Fruit fly (Drosophila melanogaster) whole organism, pupa: ENCODE data around the gene Tim17b1.

Source experiments
- CG10348 ChIP-seq: fragments of 200-800 bp; sonication (Bioruptor generic); IDR thresholded peaks from 2 replicates; pipeline ENCODE4 v1.3.6; 2022; ENCODE audit warnings: missing biosample characterization, missing genetic modification characterization
- CG12605 ChIP-seq: fragments of 200-800 bp; sonication (Bioruptor generic); IDR thresholded peaks from 2 replicates; pipeline ENCODE4 v1.3.6; 2022; ENCODE audit warnings: missing biosample characterization, missing genetic modification characterization
- CG13204 ChIP-seq: fragments of 200-800 bp; sonication (Bioruptor generic); optimal IDR thresholded peaks from 2 replicates; lab custom pipeline; 2018; ENCODE audit warnings: missing biosample characterization, mild to moderate bottlenecking, missing genetic modification characterization, moderate library complexity
- CG15710 ChIP-seq: fragments of 200-800 bp; sonication (Bioruptor generic); optimal IDR thresholded peaks from 2 replicates; lab custom pipeline; 2018; ENCODE audit warnings: missing biosample characterization, mild to moderate bottlenecking, missing genetic modification characterization, moderate library complexity
- CG17806 ChIP-seq: fragments of 200-800 bp; sonication (Bioruptor generic); optimal IDR thresholded peaks from 2 replicates; lab custom pipeline; 2018; ENCODE audit warnings: missing biosample characterization, mild to moderate bottlenecking, missing genetic modification characterization, moderate library complexity
- CG32121 ChIP-seq: fragments of 200-800 bp; sonication (Bioruptor generic); IDR thresholded peaks from 2 replicates; pipeline ENCODE4 v1.3.6; 2022; ENCODE audit warnings: missing biosample characterization, missing genetic modification characterization
- CG34367 ChIP-seq: fragments of 200-800 bp; sonication (Bioruptor generic); optimal IDR thresholded peaks from 2 replicates; lab custom pipeline; 2018; ENCODE audit warnings: missing biosample characterization, mild to moderate bottlenecking, missing genetic modification characterization
- CG4496 ChIP-seq: fragments of 200-800 bp; sonication (Bioruptor generic); IDR thresholded peaks from 3 replicates; pipeline ENCODE4 v1.3.6; 2022; ENCODE audit warnings: missing biosample characterization, missing genetic modification characterization
- CG8159 ChIP-seq: fragments of 200-800 bp; sonication (Bioruptor generic); optimal IDR thresholded peaks from 3 replicates; lab custom pipeline; 2018; ENCODE audit warnings: missing biosample characterization, mild to moderate bottlenecking, missing genetic modification characterization, moderate library complexity
- CG8301 ChIP-seq: fragments of 200-800 bp; sonication (Bioruptor generic); optimal IDR thresholded peaks from 2 replicates; lab custom pipeline; 2018; ENCODE audit warnings: missing biosample characterization, mild to moderate bottlenecking, missing genetic modification characterization
- CG9948 ChIP-seq: fragments of 200-800 bp; sonication (Bioruptor generic); optimal IDR thresholded peaks from 2 replicates; lab custom pipeline; 2018; ENCODE audit warnings: missing biosample characterization, mild to moderate bottlenecking, missing genetic modification characterization, moderate library complexity
- D1 ChIP-seq: fragments of 200-800 bp; sonication (Bioruptor generic); optimal IDR thresholded peaks from 2 replicates; lab custom pipeline; 2018; ENCODE audit warnings: missing biosample characterization, mild to moderate bottlenecking, missing genetic modification characterization, moderate library complexity
- EcR ChIP-seq: fragments of 200-800 bp; sonication (Bioruptor generic); optimal IDR thresholded peaks from 3 replicates; lab custom pipeline; 2019; ENCODE audit warnings: missing biosample characterization, missing genetic modification characterization, mild to moderate bottlenecking, moderate library complexity, missing genetic modification reagents
- Ets98B ChIP-seq: fragments of 200-800 bp; sonication (Bioruptor generic); IDR thresholded peaks from 2 replicates; pipeline ENCODE4 v1.3.6; 2022; ENCODE audit warnings: missing biosample characterization, missing genetic modification characterization
- Pif1A ChIP-seq: fragments of 200-800 bp; sonication (Bioruptor generic); optimal IDR thresholded peaks from 3 replicates; lab custom pipeline; 2016; ENCODE audit warnings: missing biosample characterization, missing genetic modification characterization
- Pif1B ChIP-seq: fragments of 200-800 bp; sonication (Bioruptor generic); optimal IDR thresholded peaks from 3 replicates; lab custom pipeline; 2016; ENCODE audit warnings: missing biosample characterization, missing genetic modification characterization
- Snoo ChIP-seq: fragments of 200-800 bp; sonication (Bioruptor generic); optimal IDR thresholded peaks from 3 replicates; lab custom pipeline; 2017; ENCODE audit warnings: missing biosample characterization, mild to moderate bottlenecking, missing genetic modification characterization, inconsistent platforms
- fd96Ca ChIP-seq: fragments of 200-800 bp; sonication (Bioruptor generic); IDR thresholded peaks from 3 replicates; pipeline ENCODE4 v1.3.6; 2022; ENCODE audit warnings: missing biosample characterization, missing genetic modification characterization
- gl ChIP-seq: fragments of 200-800 bp; sonication (Bioruptor generic); optimal IDR thresholded peaks from 2 replicates; lab custom pipeline; 2018; ENCODE audit warnings: missing biosample characterization, mild to moderate bottlenecking, missing genetic modification characterization
- rn ChIP-seq: fragments of 200-800 bp; sonication (Bioruptor generic); IDR thresholded peaks from 2 replicates; pipeline ENCODE4 v1.3.6; 2022; ENCODE audit warnings: missing biosample characterization, missing genetic modification characterization

The Tim17b1 gene

DNA sequence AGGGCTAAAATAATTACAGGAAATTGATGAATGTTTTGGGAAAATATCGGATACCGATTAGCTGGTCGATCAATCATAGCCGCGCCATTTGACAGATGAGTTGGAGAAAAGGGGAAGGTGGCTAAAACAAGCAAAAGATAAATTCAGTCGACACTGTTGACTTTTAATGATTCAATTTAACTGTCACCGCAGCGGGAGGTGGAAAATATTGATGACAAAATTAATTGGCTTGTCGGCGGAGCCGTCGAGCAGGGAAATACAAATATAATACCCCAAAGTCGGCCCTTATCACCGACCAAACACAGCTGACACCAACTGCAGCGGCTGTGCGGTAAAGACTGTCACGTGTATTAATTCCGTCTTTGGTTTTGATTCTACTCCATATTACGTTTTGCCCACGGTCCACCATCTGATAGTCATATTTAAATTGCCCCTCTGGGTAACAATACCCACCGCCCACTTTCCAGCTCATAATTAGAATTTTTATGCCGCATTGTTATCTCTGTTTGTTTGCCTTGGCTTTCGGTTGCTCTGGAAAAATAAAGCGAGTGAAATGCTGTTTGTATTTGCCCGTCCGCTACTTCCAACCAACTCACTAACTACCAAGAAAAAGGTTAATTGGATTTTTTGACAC, 6.0 kb downstream of the Tim17b1 start:
- TF ChIP-seq CG9948, result no peak
- no peak for TF ChIP-seq fd96Ca

DNA sequence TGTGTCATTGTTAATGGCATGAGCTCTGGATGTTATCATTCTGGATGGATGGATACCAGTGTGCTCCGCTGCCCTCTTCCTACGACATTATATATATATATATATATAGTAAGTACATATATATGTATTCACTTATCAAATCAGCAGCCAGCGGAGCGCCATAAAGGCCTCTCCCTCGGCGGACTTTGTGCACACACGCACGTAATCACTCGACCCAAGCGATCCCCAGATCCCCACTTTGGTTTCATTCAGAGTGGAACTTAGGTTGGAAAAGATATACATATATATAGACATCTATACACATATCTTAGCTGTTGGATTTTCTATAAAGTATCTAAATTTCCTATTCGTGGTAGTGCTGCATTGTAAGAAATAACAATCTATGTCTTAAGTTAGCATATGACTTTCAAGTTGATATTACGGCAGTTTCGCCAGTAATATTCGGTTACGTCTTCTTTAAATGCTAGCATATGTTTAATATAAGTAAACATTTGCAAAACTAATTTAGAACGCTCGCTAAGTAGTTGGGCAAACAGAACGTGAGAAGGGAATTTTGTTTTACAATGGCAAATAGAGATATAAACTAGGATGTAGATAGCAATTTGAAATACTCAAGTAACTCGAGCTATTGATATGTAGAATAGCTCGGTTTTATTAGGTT, 8.3 kb downstream of the Tim17b1 start:
- TF ChIP-seq Ets98B (GFP tag; lab: Robert Waterston, UW) (no peak), gl (tag; lab: Kevin White, UChicago) (peak; percentile 23)

DNA sequence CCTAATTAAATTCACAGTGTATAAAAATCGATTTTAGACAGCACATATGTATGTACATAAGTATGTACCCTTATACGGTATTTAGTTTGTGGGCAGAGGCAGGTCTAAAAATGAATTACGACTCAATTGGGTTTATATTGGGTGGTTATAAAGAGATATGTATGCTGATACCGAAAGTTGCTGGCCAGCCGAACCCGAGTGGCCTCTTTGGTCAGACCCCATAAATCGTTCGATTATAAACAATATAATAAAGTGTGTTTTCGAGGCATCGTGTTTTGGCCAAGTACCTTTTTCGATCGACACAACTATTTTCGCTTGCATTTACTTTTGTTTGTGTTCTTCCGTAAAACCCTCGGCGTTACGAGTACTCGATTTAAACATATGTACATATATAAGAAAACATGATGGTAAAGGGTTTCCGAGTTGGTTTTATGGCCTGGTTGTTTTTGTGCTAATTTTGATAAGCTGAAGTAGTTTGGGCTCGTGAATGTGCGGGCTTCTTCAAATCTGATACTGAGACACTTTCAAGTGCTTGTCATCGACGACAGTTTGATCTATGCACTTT, 9.4 kb downstream of the Tim17b1 start:
- TF ChIP-seq CG8301 (tag; lab: Kevin White, UChicago), result no peak
- no peak for TF ChIP-seq CG10348 (GFP tag; lab: Robert Waterston, UW)
- TF ChIP-seq CG12605 (GFP tag; lab: Robert Waterston, UW), result no peak
- TF ChIP-seq rn, result no peak
- TF ChIP-seq CG13204 (GFP tag; lab: Kevin White, UChicago), result no peak
- TF ChIP-seq fd96Ca, result no peak
- no peak for TF ChIP-seq D1 (tag; lab: Kevin White, UChicago)
- TF ChIP-seq CG9948, result no peak
- no peak for TF ChIP-seq Pif1B (GFP tag; lab: Kevin White, UChicago)

- TF ChIP-seq gl (tag; lab: Kevin White, UChicago) (no peak), CG15710 (tag; lab: Kevin White, UChicago) (no peak), Pif1B (GFP tag; lab: Kevin White, UChicago) (no peak), CG8301 (tag; lab: Kevin White, UChicago) (no peak), fd96Ca (no peak), CG34367 (tag; lab: Kevin White, UChicago) (no peak), rn (no peak)
These were observed 10.3 kb downstream of the Tim17b1 start for dm6 chr3R:5310250-5310649.

dm6 chr3R:5315050-5315643, 15.2 kb downstream of the Tim17b1 start:
- TF ChIP-seq Pif1B (GFP tag; lab: Kevin White, UChicago) (no peak), CG10348 (GFP tag; lab: Robert Waterston, UW) (no peak), fd96Ca (no peak), CG9948 (no peak), CG15710 (tag; lab: Kevin White, UChicago) (no peak), EcR (peak; percentile 73), CG12605 (GFP tag; lab: Robert Waterston, UW) (no peak), Snoo (tag; lab: Kevin White, UChicago) (no peak), Pif1A (GFP tag; lab: Kevin White, UChicago) (no peak)

DNA sequence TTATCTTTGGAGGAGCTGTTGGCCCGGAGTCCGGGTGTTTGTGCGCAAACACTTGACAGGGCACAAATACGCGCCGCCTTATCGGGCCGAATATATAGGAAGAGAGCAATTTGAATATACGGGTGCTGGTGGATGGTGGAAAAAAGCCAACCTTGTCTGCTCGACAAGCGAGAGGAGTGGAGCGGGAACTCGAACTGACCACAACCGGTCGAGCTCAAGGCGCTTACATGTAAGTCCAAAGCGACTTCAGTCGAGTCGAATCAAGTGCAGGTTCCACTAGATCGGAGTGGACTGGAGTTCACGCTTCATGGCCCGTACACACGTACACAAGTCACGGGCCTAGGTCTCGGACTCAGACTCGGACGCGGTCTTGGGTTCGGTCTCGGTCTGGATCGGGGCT, 15.9 kb downstream of the Tim17b1 start:
- TF ChIP-seq CG13204 (GFP tag; lab: Kevin White, UChicago) (no peak), CG17806 (tag; lab: Kevin White, UChicago) (no peak), D1 (tag; lab: Kevin White, UChicago) (no peak), CG10348 (GFP tag; lab: Robert Waterston, UW) (no peak), CG8159 (tag; lab: Kevin White, UChicago) (no peak), gl (tag; lab: Kevin White, UChicago) (no peak), Pif1B (GFP tag; lab: Kevin White, UChicago) (no peak), CG12605 (GFP tag; lab: Robert Waterston, UW) (no peak)

- TF ChIP-seq EcR (peak; percentile 87), CG15710 (tag; lab: Kevin White, UChicago) (no peak), CG10348 (GFP tag; lab: Robert Waterston, UW) (no peak), CG4496 (GFP tag; lab: Robert Waterston, UW) (peak; percentile 48; the same call in 1 of the 3 replicates)
- TF ChIP-seq, all 21 proteins: peak for 2
These were observed 16.8 kb downstream of the Tim17b1 start for dm6 chr3R:5316790-5317189.

DNA sequence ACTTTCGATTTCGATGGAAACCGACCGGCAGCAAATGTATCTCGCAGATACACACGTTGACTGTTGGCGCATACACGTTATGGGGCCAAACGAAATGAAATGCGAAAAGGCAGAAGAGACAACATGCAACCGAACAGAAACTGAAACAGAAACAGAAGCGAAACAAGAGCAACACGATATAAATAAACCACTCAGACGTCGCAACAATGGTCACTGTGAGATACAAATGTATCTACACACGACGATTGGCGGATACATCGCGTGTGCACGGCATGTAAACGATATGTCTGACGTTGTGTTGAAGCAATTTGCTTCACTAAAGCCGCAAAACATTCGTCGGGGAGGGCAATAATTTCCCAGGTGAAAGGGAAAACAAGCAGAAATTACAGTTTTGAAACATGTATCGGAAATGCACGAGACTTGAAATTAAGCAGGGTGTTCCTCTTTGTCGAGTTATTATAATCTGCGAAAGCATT, 17.7 kb downstream of the Tim17b1 start:
- TF ChIP-seq EcR, result peak; percentile 42
- TF ChIP-seq Ets98B (GFP tag; lab: Robert Waterston, UW), result peak; percentile 23; the same call in 1 of the 2 replicates
- TF ChIP-seq CG32121 (GFP tag; lab: Robert Waterston, UW), result 0 out of 2 replicates have a peak, but pooled peaks have one; percentile 8
- no peak for TF ChIP-seq CG13204 (GFP tag; lab: Kevin White, UChicago)
- 0 out of 3 replicates have a peak, but pooled peaks have one; percentile 23 for TF ChIP-seq CG4496 (GFP tag; lab: Robert Waterston, UW)
